Fruit fly (Drosophila melanogaster) whole organism, embryonic: ENCODE measurements around the gene CG10562.

Source experiments
- Atf-2 ChIP-seq: fragments of 200-800 bp; sonication (Bioruptor generic); optimal IDR thresholded peaks from 2 replicates; lab custom pipeline; 2016; ENCODE audit warnings: missing biosample characterization, missing genetic modification characterization
- CG10209 ChIP-seq: fragments of 200-800 bp; sonication (Bioruptor generic); optimal IDR thresholded peaks from 3 replicates; lab custom pipeline; 2017; ENCODE audit warnings: missing biosample characterization, mild to moderate bottlenecking, missing genetic modification characterization, missing genetic modification reagents
- CG1233 ChIP-seq: fragments of 200-800 bp; sonication (Bioruptor generic); optimal IDR thresholded peaks from 4 replicates; lab custom pipeline; 2018; ENCODE audit warnings: missing biosample characterization, mild to moderate bottlenecking, missing genetic modification characterization
- CG13296 ChIP-seq: fragments of 200-800 bp; sonication (Bioruptor generic); optimal IDR thresholded peaks from 3 replicates; lab custom pipeline; 2018; ENCODE audit warnings: missing biosample characterization, mild to moderate bottlenecking, missing genetic modification characterization
- CG15514 ChIP-seq: fragments of 200-800 bp; sonication (Bioruptor generic); optimal IDR thresholded peaks from 3 replicates; lab custom pipeline; 2017; ENCODE audit warnings: missing biosample characterization, missing genetic modification characterization, mild to moderate bottlenecking, moderate library complexity, missing genetic modification reagents
- CG1647 ChIP-seq: fragments of 200-800 bp; sonication (Bioruptor generic); optimal IDR thresholded peaks from 3 replicates; lab custom pipeline; 2016; ENCODE audit warnings: missing biosample characterization, missing genetic modification characterization
- CG16779 ChIP-seq: fragments of 200-800 bp; sonication (Bioruptor generic); IDR thresholded peaks from 2 replicates; pipeline ENCODE4 v1.3.6; 2022; ENCODE audit warnings: missing biosample characterization, missing genetic modification characterization
- CG16815 ChIP-seq: fragments of 200-800 bp; sonication (Bioruptor generic); optimal IDR thresholded peaks from 3 replicates; lab custom pipeline; 2017; ENCODE audit warnings: missing biosample characterization, mild to moderate bottlenecking, missing genetic modification characterization
- CG30403 ChIP-seq: fragments of 200-800 bp; sonication (Bioruptor generic); optimal IDR thresholded peaks from 3 replicates; lab custom pipeline; 2016; ENCODE audit warnings: missing biosample characterization, missing genetic modification characterization
- CG3281 ChIP-seq: fragments of 200-800 bp; sonication (Bioruptor generic); optimal IDR thresholded peaks from 3 replicates; lab custom pipeline; 2017; ENCODE audit warnings: missing biosample characterization, mild to moderate bottlenecking, missing genetic modification characterization
- CG7357 ChIP-seq: fragments of 200-800 bp; sonication (Bioruptor generic); IDR thresholded peaks from 3 replicates; pipeline ENCODE4 v1.3.6; 2022; ENCODE audit warnings: missing biosample characterization, missing genetic modification characterization
- CG7556 ChIP-seq: fragments of 200-800 bp; sonication (Bioruptor generic); optimal IDR thresholded peaks from 2 replicates; lab custom pipeline; 2017; ENCODE audit warnings: missing biosample characterization, mild to moderate bottlenecking, missing genetic modification characterization
- CG7839 ChIP-seq: fragments of 200-800 bp; sonication (Bioruptor generic); optimal IDR thresholded peaks from 3 replicates; lab custom pipeline; 2018; ENCODE audit warnings: missing biosample characterization, mild to moderate bottlenecking, missing genetic modification characterization, moderate library complexity
- CG8089 ChIP-seq: fragments of 200-800 bp; sonication (Bioruptor generic); optimal IDR thresholded peaks from 3 replicates; lab custom pipeline; 2016; ENCODE audit warnings: missing biosample characterization, missing genetic modification characterization
- CG9437 ChIP-seq: fragments of 200-800 bp; sonication (Bioruptor generic); optimal IDR thresholded peaks from 2 replicates; lab custom pipeline; 2018; ENCODE audit warnings: missing biosample characterization, mild to moderate bottlenecking, missing genetic modification characterization
- CTCF ChIP-seq: fragments of 200-800 bp; sonication (Bioruptor generic); optimal IDR thresholded peaks from 2 replicates; lab custom pipeline; 2017; ENCODE audit warnings: missing biosample characterization, mild to moderate bottlenecking, missing genetic modification characterization, moderate library complexity
- CoRest ChIP-seq: fragments of 200-800 bp; sonication (Bioruptor generic); optimal IDR thresholded peaks from 3 replicates; lab custom pipeline; 2018; ENCODE audit warnings: missing biosample characterization, mild to moderate bottlenecking, missing genetic modification characterization, moderate library complexity
- Dip2 ChIP-seq: fragments of 200-800 bp; sonication (Bioruptor generic); IDR thresholded peaks from 2 replicates; pipeline ENCODE4 v1.3.6; 2022; ENCODE audit warnings: missing biosample characterization, missing genetic modification characterization
- Dp ChIP-seq: fragments of 200-800 bp; sonication (Bioruptor generic); optimal IDR thresholded peaks from 2 replicates; lab custom pipeline; 2018; ENCODE audit warnings: missing biosample characterization, mild to moderate bottlenecking, missing genetic modification characterization, moderate library complexity
- E2f2 ChIP-seq: fragments of 200-800 bp; sonication (Bioruptor generic); IDR thresholded peaks from 2 replicates; pipeline ENCODE4 v1.3.6; 2022; ENCODE audit warnings: missing biosample characterization, missing genetic modification characterization
- Ets65A ChIP-seq: fragments of 200-800 bp; sonication (Bioruptor generic); peaks from one replicate; lab custom pipeline; 2016; ENCODE audit warnings: missing biosample characterization, missing genetic modification characterization
- Ets97D ChIP-seq: fragments of 200-800 bp; sonication (Bioruptor generic); optimal IDR thresholded peaks from 3 replicates; lab custom pipeline; 2016; ENCODE audit warnings: missing biosample characterization, missing genetic modification characterization
- Fer1 ChIP-seq: fragments of 200-800 bp; sonication (Bioruptor generic); optimal IDR thresholded peaks from 2 replicates; lab custom pipeline; 2017; ENCODE audit warnings: missing biosample characterization, mild to moderate bottlenecking, missing genetic modification characterization
- Hr51 ChIP-seq, 2 experiments: fragments of 200-800 bp; sonication (Bioruptor generic); optimal IDR thresholded peaks; 2 replicates in 1 of 2; 3 replicates in 1 of 2; lab custom pipeline; 2016 to 2018; ENCODE audit warnings: missing biosample characterization in 2 of 2, missing genetic modification characterization in 2 of 2, mild to moderate bottlenecking in 1 of 2, moderate library complexity in 1 of 2
- Med ChIP-seq: fragments of 200-800 bp; sonication (Bioruptor generic); peaks from one replicate; lab custom pipeline; 2016; ENCODE audit warnings: missing biosample characterization, missing genetic modification characterization, mild to moderate bottlenecking, inconsistent platforms, moderate library complexity
- Meics ChIP-seq: fragments of 200-800 bp; sonication (Bioruptor generic); optimal IDR thresholded peaks from 2 replicates; lab custom pipeline; 2017; ENCODE audit warnings: missing biosample characterization, mild to moderate bottlenecking, missing genetic modification characterization
- Xrp1 ChIP-seq: fragments of 200-800 bp; sonication (Bioruptor generic); IDR thresholded peaks from 2 replicates; pipeline ENCODE4 v1.3.6; 2022; ENCODE audit warnings: missing biosample characterization, missing genetic modification characterization
- bcd ChIP-seq: fragments of 200-800 bp; sonication (Bioruptor generic); optimal IDR thresholded peaks from 2 replicates; lab custom pipeline; 2017; ENCODE audit warnings: missing biosample characterization, mild to moderate bottlenecking, missing genetic modification characterization
- caup ChIP-seq: fragments of 200-800 bp; sonication (Bioruptor generic); optimal IDR thresholded peaks from 3 replicates; lab custom pipeline; 2017; ENCODE audit warnings: missing biosample characterization, mild to moderate bottlenecking, missing genetic modification characterization, moderate library complexity; ENCODE audit not compliant: severe bottlenecking
- cg ChIP-seq: fragments of 200-800 bp; sonication (Bioruptor generic); optimal IDR thresholded peaks from 3 replicates; lab custom pipeline; 2019; ENCODE audit warnings: missing biosample characterization, mild to moderate bottlenecking, missing genetic modification characterization, moderate library complexity
- fd102C ChIP-seq: fragments of 200-800 bp; sonication (Bioruptor generic); optimal IDR thresholded peaks from 2 replicates; lab custom pipeline; 2018; ENCODE audit warnings: missing biosample characterization, mild to moderate bottlenecking, missing genetic modification characterization, moderate library complexity
- gfzf ChIP-seq: fragments of 200-800 bp; sonication (Bioruptor generic); optimal IDR thresholded peaks from 2 replicates; lab custom pipeline; 2016; ENCODE audit warnings: missing biosample characterization, mild to moderate bottlenecking, missing genetic modification characterization, moderate library complexity
- grau ChIP-seq: fragments of 200-800 bp; optimal IDR thresholded peaks from 3 replicates; lab custom pipeline; 2019; ENCODE audit warnings: missing biosample characterization, mild to moderate bottlenecking, missing genetic modification characterization, moderate library complexity
- lab ChIP-seq: fragments of 200-800 bp; sonication (Bioruptor generic); optimal IDR thresholded peaks from 3 replicates; lab custom pipeline; 2017; ENCODE audit warnings: missing biosample characterization, missing genetic modification characterization, mild to moderate bottlenecking, moderate library complexity, missing genetic modification reagents
- luna ChIP-seq: fragments of 200-800 bp; sonication (Bioruptor generic); optimal IDR thresholded peaks from 2 replicates; lab custom pipeline; 2016; ENCODE audit warnings: missing biosample characterization, missing genetic modification characterization
- mam ChIP-seq: fragments of 200-800 bp; sonication (Bioruptor generic); optimal IDR thresholded peaks from 3 replicates; lab custom pipeline; 2016; ENCODE audit warnings: missing biosample characterization, missing genetic modification characterization
- mirr ChIP-seq: fragments of 200-800 bp; sonication (Bioruptor generic); optimal IDR thresholded peaks from 3 replicates; lab custom pipeline; 2018; ENCODE audit warnings: missing biosample characterization, mild to moderate bottlenecking, missing genetic modification characterization
- salm ChIP-seq: fragments of 200-800 bp; sonication (Bioruptor generic); optimal IDR thresholded peaks from 2 replicates; lab custom pipeline; 2018; ENCODE audit warnings: missing biosample characterization, mild to moderate bottlenecking, missing genetic modification characterization
- sens-2 ChIP-seq: fragments of 200-800 bp; sonication (Bioruptor generic); IDR thresholded peaks from 2 replicates; pipeline ENCODE4 v1.3.6; 2022; ENCODE audit warnings: missing biosample characterization, missing genetic modification characterization
- z ChIP-seq: fragments of 200-800 bp; sonication (Bioruptor generic); IDR thresholded peaks from 3 replicates; pipeline ENCODE4 v1.3.6; 2022; ENCODE audit warnings: missing biosample characterization, missing genetic modification characterization
- zen ChIP-seq: fragments of 200-800 bp; sonication (Bioruptor generic); optimal IDR thresholded peaks from 3 replicates; lab custom pipeline; 2018; ENCODE audit warnings: missing biosample characterization, mild to moderate bottlenecking, missing genetic modification characterization, moderate library complexity

CG10562 gene

dm6 chr3R:25313771-25314170, 8.8 kb downstream of the CG10562 start, which contains the start of gene CG31087 (continued):
- TF ChIP-seq Atf-2 (no peak), cg (GFP tag; lab: Kevin White, UChicago) (no peak)

- TF ChIP-seq E2f2, result peak; percentile 63
- TF ChIP-seq CG7357 (GFP tag; lab: Robert Waterston, UW), result no peak
- no peak for TF ChIP-seq gfzf
- TF ChIP-seq CG7556 (GFP tag; lab: Kevin White, UChicago), result no peak
- peak; percentile 1 for TF ChIP-seq CG9437 (GFP tag; lab: Kevin White, UChicago)
- TF ChIP-seq CG1647 (GFP tag; lab: Kevin White, UChicago), result no peak
- TF ChIP-seq Ets65A (GFP tag; lab: Kevin White, UChicago), result peak; percentile 43
- peak; percentile 11 for TF ChIP-seq CG3281 (GFP tag; lab: Kevin White, UChicago)
- TF ChIP-seq CG1233, result peak; percentile 11
- peak; percentile 45 for TF ChIP-seq Dp (GFP tag; lab: Kevin White, UChicago)
- no peak for TF ChIP-seq CG8089 (GFP tag; lab: Kevin White, UChicago)
- TF ChIP-seq Dip2 (GFP tag; lab: Robert Waterston, UW), result peak; percentile 84
- peak; percentile 26 for TF ChIP-seq caup (GFP tag; lab: Kevin White, UChicago)
- no peak for TF ChIP-seq CG16779 (GFP tag; lab: Robert Waterston, UW)
- TF ChIP-seq zen, result no peak
- TF ChIP-seq Med (GFP tag; lab: Kevin White, UChicago), result peak; percentile 70
- peak; percentile 89 for TF ChIP-seq CTCF
- no peak for TF ChIP-seq Xrp1 (GFP tag; lab: Robert Waterston, UW)
- TF ChIP-seq CG30403 (GFP tag; lab: Kevin White, UChicago), result no peak
- peak; percentile 3 for TF ChIP-seq bcd
- peak; percentile 23 for TF ChIP-seq CG13296 (GFP tag; lab: Kevin White, UChicago)
- TF ChIP-seq Meics, result peak; percentile 27
- TF ChIP-seq mirr (GFP tag; lab: Kevin White, UChicago), result peak; percentile 49
- TF ChIP-seq luna (GFP tag; lab: Kevin White, UChicago), result no peak
- TF ChIP-seq CG15514 (GFP tag; lab: Kevin White, UChicago), result peak; percentile 29
- TF ChIP-seq CG10209 (GFP tag; lab: Kevin White, UChicago), result no peak
- TF ChIP-seq salm (tag; lab: Kevin White, UChicago), result no peak
- peak; percentile 22 for TF ChIP-seq Ets97D
- TF ChIP-seq sens-2 (GFP tag; lab: Robert Waterston, UW), result no peak
- no peak for TF ChIP-seq fd102C (GFP tag; lab: Kevin White, UChicago)
- TF ChIP-seq z (GFP tag; lab: Robert Waterston, UW), result no peak
- peak; percentile 26 for TF ChIP-seq lab (GFP tag; lab: Kevin White, UChicago)
- TF ChIP-seq CG7839 (tag; lab: Kevin White, UChicago), result peak; percentile 11
- TF ChIP-seq grau (tag; lab: Kevin White, UChicago), result no peak
- no peak for TF ChIP-seq Hr51 (GFP tag; optimal IDR thresholded peaks at IDR 0.05; lab: Kevin White, UChicago)
Measured at dm6 chr3R:25312583-25312982, 10.0 kb downstream of the CG10562 start.

DNA sequence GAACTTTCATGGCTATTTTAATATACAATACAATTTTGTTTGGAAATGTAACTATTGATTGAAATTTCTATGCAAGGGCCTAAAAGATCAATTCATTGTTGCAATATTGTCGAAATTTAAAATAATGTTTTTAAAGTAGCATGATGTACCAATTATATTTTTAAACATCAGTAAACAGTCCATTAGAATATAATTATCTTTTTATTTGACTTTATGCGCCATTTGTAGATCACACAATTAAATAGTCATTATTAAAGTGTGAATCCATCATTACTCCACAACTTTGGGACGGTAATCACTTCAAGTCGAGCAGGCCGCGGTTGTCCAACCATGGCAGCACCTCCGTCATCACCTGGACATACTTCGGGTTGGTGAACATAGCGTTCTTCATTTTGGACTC, 11.7 kb downstream of the CG10562 start, which contains the start of gene CG31099:
TSS of gene CG31099 (minus strand) at position 101 of the 400 bp plus-strand sequence.
- TF ChIP-seq CG16815 (GFP tag; lab: Kevin White, UChicago) (no peak), mam (GFP tag; lab: Kevin White, UChicago) (no peak), CoRest (no peak), Fer1 (GFP tag; lab: Kevin White, UChicago) (no peak)
